Fruit fly (Drosophila melanogaster) whole organism, embryonic: ENCODE data around the gene CG31823.

Source experiments
- Adf1 ChIP-seq: fragments of 200-800 bp; sonication (Bioruptor generic); IDR thresholded peaks from 2 replicates; pipeline ENCODE4 v1.3.6; 2022; ENCODE audit warnings: missing biosample characterization, missing genetic modification characterization
- CG11504 ChIP-seq: fragments of 200-800 bp; sonication (Bioruptor generic); optimal IDR thresholded peaks from 3 replicates; lab custom pipeline; 2019; ENCODE audit warnings: missing biosample characterization, mild to moderate bottlenecking, missing genetic modification characterization, moderate library complexity
- CG11696 ChIP-seq: fragments of 200-800 bp; sonication (Bioruptor generic); IDR thresholded peaks from 2 replicates; pipeline ENCODE4 v1.3.6; 2022; ENCODE audit warnings: missing biosample characterization, missing genetic modification characterization
- CG13123 ChIP-seq: fragments of 200-800 bp; sonication (Bioruptor generic); optimal IDR thresholded peaks from 2 replicates; lab custom pipeline; 2016; ENCODE audit warnings: missing biosample characterization, missing genetic modification characterization
- CG14441 ChIP-seq: fragments of 200-800 bp; sonication (Bioruptor generic); IDR thresholded peaks from 2 replicates; pipeline ENCODE4 v1.3.6; 2022; ENCODE audit warnings: missing biosample characterization, missing genetic modification characterization
- CG1529 ChIP-seq: fragments of 200-800 bp; sonication (Bioruptor generic); optimal IDR thresholded peaks from 3 replicates; lab custom pipeline; 2018; ENCODE audit warnings: missing biosample characterization, missing genetic modification characterization
- CG15696 ChIP-seq: fragments of 200-800 bp; sonication (Bioruptor generic); optimal IDR thresholded peaks from 2 replicates; lab custom pipeline; 2019; ENCODE audit warnings: missing biosample characterization, mild to moderate bottlenecking, missing genetic modification characterization, moderate library complexity
- CG17328 ChIP-seq: fragments of 200-800 bp; sonication (Bioruptor generic); IDR thresholded peaks from 2 replicates; pipeline ENCODE4 v1.3.6; 2022; ENCODE audit warnings: missing biosample characterization, missing genetic modification characterization
- CG17802 ChIP-seq: fragments of 200-800 bp; sonication (Bioruptor generic); optimal IDR thresholded peaks from 2 replicates; lab custom pipeline; 2018; ENCODE audit warnings: missing biosample characterization, mild to moderate bottlenecking, missing genetic modification characterization, moderate library complexity
- CG17912 ChIP-seq: fragments of 200-800 bp; sonication (Bioruptor generic); optimal IDR thresholded peaks from 2 replicates; lab custom pipeline; 2018; ENCODE audit warnings: missing biosample characterization, mild to moderate bottlenecking, missing genetic modification characterization
- CG18476 ChIP-seq: fragments of 200-800 bp; sonication (Bioruptor generic); optimal IDR thresholded peaks from 2 replicates; lab custom pipeline; 2016; ENCODE audit warnings: missing biosample characterization, mild to moderate bottlenecking, missing genetic modification characterization
- CG2120 ChIP-seq: fragments of 200-800 bp; sonication (Bioruptor generic); optimal IDR thresholded peaks from 3 replicates; lab custom pipeline; 2016; ENCODE audit warnings: missing biosample characterization, missing genetic modification characterization
- CG34422 ChIP-seq: fragments of 200-800 bp; sonication (Bioruptor generic); IDR thresholded peaks from 3 replicates; pipeline ENCODE4 v1.3.6; 2022; ENCODE audit warnings: missing biosample characterization, missing genetic modification characterization
- CG3847 ChIP-seq: fragments of 200-800 bp; sonication (Bioruptor generic); IDR thresholded peaks from 2 replicates; pipeline ENCODE4 v1.3.6; 2022; ENCODE audit warnings: missing biosample characterization, missing genetic modification characterization
- CG4707 ChIP-seq: fragments of 200-800 bp; sonication (Bioruptor generic); optimal IDR thresholded peaks from 2 replicates; lab custom pipeline; 2018; ENCODE audit warnings: missing biosample characterization, mild to moderate bottlenecking, missing genetic modification characterization, moderate library complexity
- CG5245 ChIP-seq: fragments of 200-800 bp; sonication (Bioruptor generic); optimal IDR thresholded peaks from 3 replicates; lab custom pipeline; 2016; ENCODE audit warnings: missing biosample characterization, missing genetic modification characterization
- CG6689 ChIP-seq: fragments of 200-800 bp; sonication (Bioruptor generic); IDR thresholded peaks from 2 replicates; pipeline ENCODE4 v1.3.6; 2022; ENCODE audit warnings: missing biosample characterization, missing genetic modification characterization
- CG6854 ChIP-seq: fragments of 200-800 bp; sonication (Bioruptor generic); optimal IDR thresholded peaks from 3 replicates; lab custom pipeline; 2017; ENCODE audit warnings: missing biosample characterization, mild to moderate bottlenecking, missing genetic modification characterization
- CG7786 ChIP-seq: fragments of 200-800 bp; sonication (Bioruptor generic); optimal IDR thresholded peaks from 2 replicates; lab custom pipeline; 2016; ENCODE audit warnings: missing biosample characterization, missing genetic modification characterization
- CG8089 ChIP-seq: fragments of 200-800 bp; sonication (Bioruptor generic); optimal IDR thresholded peaks from 3 replicates; lab custom pipeline; 2016; ENCODE audit warnings: missing biosample characterization, missing genetic modification characterization
- Dref ChIP-seq: fragments of 200-800 bp; sonication (Bioruptor generic); IDR thresholded peaks from 2 replicates; pipeline ENCODE4 v1.3.6; 2022; ENCODE audit warnings: missing biosample characterization, missing genetic modification characterization
- E2f1 ChIP-seq: fragments of 200-800 bp; sonication (Bioruptor generic); IDR thresholded peaks from 2 replicates; pipeline ENCODE4 v1.3.6; 2022; ENCODE audit warnings: missing biosample characterization, missing genetic modification characterization
- Elba2 ChIP-seq: fragments of 200-800 bp; sonication (Bioruptor generic); optimal IDR thresholded peaks from 3 replicates; lab custom pipeline; 2016; ENCODE audit warnings: missing biosample characterization, missing genetic modification characterization
- Hr3 ChIP-seq: fragments of 200-800 bp; sonication (Bioruptor generic); optimal IDR thresholded peaks from 3 replicates; lab custom pipeline; 2016; ENCODE audit warnings: missing biosample characterization, missing genetic modification characterization
- Hr51 ChIP-seq, 2 experiments: fragments of 200-800 bp; sonication (Bioruptor generic); optimal IDR thresholded peaks; 2 replicates in 1 of 2; 3 replicates in 1 of 2; lab custom pipeline; 2016 to 2018; ENCODE audit warnings: missing biosample characterization in 2 of 2, missing genetic modification characterization in 2 of 2, mild to moderate bottlenecking in 1 of 2, moderate library complexity in 1 of 2
- Kr ChIP-seq: fragments of 200-800 bp; sonication (Bioruptor generic); optimal IDR thresholded peaks from 2 replicates; lab custom pipeline; 2017; ENCODE audit warnings: missing biosample characterization, mild to moderate bottlenecking, missing genetic modification characterization
- Lpt ChIP-seq: fragments of >200 bp; optimal IDR thresholded peaks from 2 replicates; lab custom pipeline; 2018; ENCODE audit warnings: missing biosample characterization, missing genetic modification characterization
- Med ChIP-seq: fragments of 200-800 bp; sonication (Bioruptor generic); peaks from one replicate; lab custom pipeline; 2016; ENCODE audit warnings: missing biosample characterization, missing genetic modification characterization, mild to moderate bottlenecking, inconsistent platforms, moderate library complexity
- NfI ChIP-seq: fragments of 200-800 bp; sonication (Bioruptor generic); optimal IDR thresholded peaks from 3 replicates; lab custom pipeline; 2018; ENCODE audit warnings: missing biosample characterization, mild to moderate bottlenecking, missing genetic modification characterization, moderate library complexity
- TFAM ChIP-seq: fragments of 200-800 bp; sonication (Bioruptor generic); optimal IDR thresholded peaks from 2 replicates; lab custom pipeline; 2017; ENCODE audit warnings: missing biosample characterization, missing genetic modification characterization, inconsistent platforms
- al ChIP-seq: fragments of 200-800 bp; sonication (Bioruptor generic); IDR thresholded peaks from 2 replicates; pipeline ENCODE4 v1.3.6; 2022; ENCODE audit warnings: missing biosample characterization, missing genetic modification characterization
- ash1 ChIP-seq: fragments of 200-800 bp; sonication (Bioruptor generic); optimal IDR thresholded peaks from 2 replicates; lab custom pipeline; 2018; ENCODE audit warnings: missing biosample characterization, mild to moderate bottlenecking, missing genetic modification characterization
- bab2 ChIP-seq: fragments of 200-800 bp; sonication (Bioruptor generic); optimal IDR thresholded peaks from 2 replicates; lab custom pipeline; 2016; ENCODE audit warnings: missing biosample characterization, missing genetic modification characterization
- btn ChIP-seq: fragments of 200-800 bp; sonication (Bioruptor generic); optimal IDR thresholded peaks from 2 replicates; lab custom pipeline; 2016; ENCODE audit warnings: missing biosample characterization, missing genetic modification characterization
- cato ChIP-seq: fragments of 200-800 bp; sonication (Bioruptor generic); optimal IDR thresholded peaks from 2 replicates; lab custom pipeline; 2016; ENCODE audit warnings: missing biosample characterization, missing genetic modification characterization, borderline replicate concordance
- da ChIP-seq: fragments of 200-800 bp; sonication (Bioruptor generic); optimal IDR thresholded peaks from 2 replicates; lab custom pipeline; 2016; ENCODE audit warnings: missing biosample characterization, missing genetic modification characterization
- fd96Cb ChIP-seq: fragments of 200-800 bp; sonication (Bioruptor generic); optimal IDR thresholded peaks from 2 replicates; lab custom pipeline; 2018; ENCODE audit warnings: missing biosample characterization, mild to moderate bottlenecking, missing genetic modification characterization, moderate library complexity
- gt ChIP-seq: fragments of 200-800 bp; sonication (Bioruptor generic); IDR thresholded peaks from 2 replicates; pipeline ENCODE4 v1.3.6; 2022; ENCODE audit warnings: missing biosample characterization, missing genetic modification characterization
- h ChIP-seq: fragments of >200 bp; optimal IDR thresholded peaks from 2 replicates; lab custom pipeline; 2017
- lab ChIP-seq: fragments of 200-800 bp; sonication (Bioruptor generic); optimal IDR thresholded peaks from 3 replicates; lab custom pipeline; 2017; ENCODE audit warnings: missing biosample characterization, missing genetic modification characterization, mild to moderate bottlenecking, moderate library complexity, missing genetic modification reagents
- lilli ChIP-seq: fragments of 200-800 bp; sonication (Bioruptor generic); optimal IDR thresholded peaks from 3 replicates; lab custom pipeline; 2016; ENCODE audit warnings: missing biosample characterization, missing genetic modification characterization
- mirr ChIP-seq: fragments of 200-800 bp; sonication (Bioruptor generic); optimal IDR thresholded peaks from 3 replicates; lab custom pipeline; 2018; ENCODE audit warnings: missing biosample characterization, mild to moderate bottlenecking, missing genetic modification characterization
- pfk ChIP-seq: fragments of 200-800 bp; sonication (Bioruptor generic); optimal IDR thresholded peaks from 2 replicates; lab custom pipeline; 2018; ENCODE audit warnings: missing biosample characterization, mild to moderate bottlenecking, missing genetic modification characterization, moderate library complexity
- pnt ChIP-seq: fragments of 200-800 bp; sonication (Bioruptor generic); optimal IDR thresholded peaks from 3 replicates; lab custom pipeline; 2016; ENCODE audit warnings: missing biosample characterization, missing genetic modification characterization
- pzg ChIP-seq: fragments of 200-800 bp; sonication (Bioruptor generic); optimal IDR thresholded peaks from 3 replicates; lab custom pipeline; 2018; ENCODE audit warnings: missing biosample characterization, mild to moderate bottlenecking, missing genetic modification characterization, moderate library complexity
- rib ChIP-seq: fragments of 200-800 bp; sonication (Bioruptor generic); IDR thresholded peaks from 2 replicates; pipeline ENCODE4 v1.3.6; 2022; ENCODE audit warnings: missing biosample characterization, missing genetic modification characterization
- sc ChIP-seq, 3 experiments: fragments of >200 bp in 2 of 3; fragments of 200-800 bp in 1 of 3; sonication (Bioruptor generic) in 1 of 3; optimal IDR thresholded peaks; 2 replicates in 2 of 3; 3 replicates in 1 of 3; lab custom pipeline; 2017; ENCODE audit warnings: mild to moderate bottlenecking in 1 of 3, missing biosample characterization in 1 of 3, missing genetic modification characterization in 1 of 3, missing genetic modification reagents in 1 of 3
- schlank ChIP-seq: fragments of 200-800 bp; sonication (Bioruptor generic); optimal IDR thresholded peaks from 2 replicates; lab custom pipeline; 2018; ENCODE audit warnings: missing biosample characterization, mild to moderate bottlenecking, missing genetic modification characterization
- sens-2 ChIP-seq: fragments of 200-800 bp; sonication (Bioruptor generic); IDR thresholded peaks from 2 replicates; pipeline ENCODE4 v1.3.6; 2022; ENCODE audit warnings: missing biosample characterization, missing genetic modification characterization
- slou ChIP-seq: fragments of 200-800 bp; sonication (Bioruptor generic); optimal IDR thresholded peaks from 3 replicates; lab custom pipeline; 2016; ENCODE audit warnings: missing biosample characterization, missing genetic modification characterization
- slp2 ChIP-seq: fragments of 200-800 bp; sonication (Bioruptor generic); optimal IDR thresholded peaks from 2 replicates; lab custom pipeline; 2016; ENCODE audit warnings: missing biosample characterization, missing genetic modification characterization
- trh ChIP-seq: fragments of 200-800 bp; sonication (Bioruptor generic); optimal IDR thresholded peaks from 2 replicates; lab custom pipeline; 2016; ENCODE audit warnings: missing biosample characterization, missing genetic modification characterization
- wor ChIP-seq: fragments of 200-800 bp; sonication (Bioruptor generic); IDR thresholded peaks from 2 replicates; pipeline ENCODE4 v1.3.6; 2022; ENCODE audit warnings: missing biosample characterization, missing genetic modification characterization

Gene CG31823

dm6 chr2L:15908086-15908485 lies 7.8 kb upstream of the CG31823 start (continued):
- TF ChIP-seq CG17912 (GFP tag; lab: Kevin White, UChicago) (no peak), rib (GFP tag; lab: Robert Waterston, UW) (no peak), CG17328 (no peak), CG15696 (tag; lab: Kevin White, UChicago) (no peak), Kr (GFP tag; lab: Kevin White, UChicago) (no peak), CG8089 (GFP tag; lab: Kevin White, UChicago) (no peak), CG17802 (tag; lab: Kevin White, UChicago) (peak; percentile 42), mirr (GFP tag; lab: Kevin White, UChicago) (peak; percentile 57), trh (no peak), slp2 (GFP tag; lab: Kevin White, UChicago) (no peak), pzg (GFP tag; lab: Kevin White, UChicago) (no peak), TFAM (GFP tag; lab: Kevin White, UChicago) (no peak), CG6854 (GFP tag; lab: Kevin White, UChicago) (no peak), Lpt (GFP tag; lab: Kevin White, UChicago) (no peak), CG7786 (GFP tag; lab: Kevin White, UChicago) (no peak), Elba2 (GFP tag; lab: Kevin White, UChicago) (no peak), CG3847 (GFP tag; lab: Robert Waterston, UW) (no peak), sens-2 (GFP tag; lab: Robert Waterston, UW) (no peak), Adf1 (no peak), CG14441 (peak; percentile 49; the same call in 1 of the 2 replicates), bab2 (no peak), sc (optimal IDR thresholded peaks at IDR 0.05; lab: Kevin White, UChicago) (no peak), sc (GFP tag; optimal IDR thresholded peaks at IDR 0.05; lab: Kevin White, UChicago) (no peak), Med (peak; percentile 76), NfI (GFP tag; lab: Kevin White, UChicago) (no peak), CG4707 (no peak), ash1 (no peak), lab (GFP tag; lab: Kevin White, UChicago) (no peak), CG1529 (GFP tag; lab: Kevin White, UChicago) (no peak), cato (GFP tag; lab: Kevin White, UChicago) (no peak), pnt (GFP tag; lab: Kevin White, UChicago) (no peak), lilli (GFP tag; lab: Kevin White, UChicago) (no peak), h (lab: Kevin White, UChicago) (no peak), btn (GFP tag; lab: Kevin White, UChicago) (no peak), CG5245 (GFP tag; lab: Kevin White, UChicago) (no peak), wor (GFP tag; lab: Robert Waterston, UW) (no peak), Hr51 (GFP tag; optimal IDR thresholded peaks at IDR 0.05; lab: Kevin White, UChicago) (no peak), CG18476 (GFP tag; lab: Kevin White, UChicago) (no peak), schlank (tag; lab: Kevin White, UChicago) (no peak), CG34422 (GFP tag; lab: Robert Waterston, UW) (no peak; the same call in 2 of the 3 replicates), al (GFP tag; lab: Robert Waterston, UW) (no peak), fd96Cb (tag; lab: Kevin White, UChicago) (no peak), Hr3 (GFP tag; lab: Kevin White, UChicago) (no peak), pfk (GFP tag; lab: Kevin White, UChicago) (no peak), CG11504 (no peak), slou (no peak), CG13123 (GFP tag; lab: Kevin White, UChicago) (no peak), Dref (GFP tag; lab: Robert Waterston, UW) (no peak), CG6689 (no peak), da (GFP tag; lab: Kevin White, UChicago) (no peak), E2f1 (no peak), gt (GFP tag; lab: Robert Waterston, UW) (no peak), CG11696 (GFP tag; lab: Robert Waterston, UW) (0 out of 2 replicates have a peak, but pooled peaks have one; percentile 4), CG2120 (GFP tag; lab: Kevin White, UChicago) (no peak)
